Fruit fly (Drosophila melanogaster) whole organism, embryonic: ENCODE data around the gene PH4alphaNE3.

ENCODE experiments used
- ATbp ChIP-seq: fragments of 200-800 bp; sonication (Bioruptor generic); optimal IDR thresholded peaks from 2 replicates; lab custom pipeline; 2017; ENCODE audit warnings: missing biosample characterization, mild to moderate bottlenecking, missing genetic modification characterization, missing genetic modification reagents
- BEAF-32 ChIP-seq: fragments of 200-800 bp; sonication (Bioruptor generic); optimal IDR thresholded peaks from 3 replicates; lab custom pipeline; 2017; ENCODE audit warnings: missing biosample characterization, missing genetic modification characterization, mild to moderate bottlenecking, moderate library complexity, missing genetic modification reagents
- CG10267 ChIP-seq: fragments of 200-800 bp; sonication (Bioruptor generic); optimal IDR thresholded peaks from 2 replicates; lab custom pipeline; 2018; ENCODE audit warnings: missing biosample characterization, mild to moderate bottlenecking, missing genetic modification characterization, moderate library complexity
- CG10462 ChIP-seq: fragments of 200-800 bp; sonication (Bioruptor generic); optimal IDR thresholded peaks from 2 replicates; lab custom pipeline; 2016; ENCODE audit warnings: missing biosample characterization, missing genetic modification characterization
- CG10979 ChIP-seq: fragments of 200-800 bp; sonication (Bioruptor generic); optimal IDR thresholded peaks from 2 replicates; lab custom pipeline; 2018; ENCODE audit warnings: missing biosample characterization, mild to moderate bottlenecking, missing genetic modification characterization, moderate library complexity
- CG13894 ChIP-seq: fragments of 200-800 bp; sonication (Bioruptor generic); optimal IDR thresholded peaks from 3 replicates; lab custom pipeline; 2018; ENCODE audit warnings: missing biosample characterization, mild to moderate bottlenecking, missing genetic modification characterization, moderate library complexity
- CG15514 ChIP-seq: fragments of 200-800 bp; sonication (Bioruptor generic); optimal IDR thresholded peaks from 3 replicates; lab custom pipeline; 2017; ENCODE audit warnings: missing biosample characterization, missing genetic modification characterization, mild to moderate bottlenecking, moderate library complexity, missing genetic modification reagents
- CG1603 ChIP-seq: fragments of 200-800 bp; sonication (Bioruptor generic); optimal IDR thresholded peaks from 2 replicates; lab custom pipeline; 2019; ENCODE audit warnings: missing biosample characterization, mild to moderate bottlenecking, missing genetic modification characterization, moderate library complexity
- CG30020 ChIP-seq: fragments of 200-800 bp; optimal IDR thresholded peaks from 2 replicates; lab custom pipeline; 2019; ENCODE audit warnings: missing biosample characterization, mild to moderate bottlenecking, missing genetic modification characterization, moderate library complexity
- CG32532 ChIP-seq: fragments of 200-800 bp; sonication (Bioruptor generic); IDR thresholded peaks from 2 replicates; pipeline ENCODE4 v1.3.6; 2022; ENCODE audit warnings: missing biosample characterization, missing genetic modification characterization
- CG34422 ChIP-seq: fragments of 200-800 bp; sonication (Bioruptor generic); IDR thresholded peaks from 3 replicates; pipeline ENCODE4 v1.3.6; 2022; ENCODE audit warnings: missing biosample characterization, missing genetic modification characterization
- CG4854 ChIP-seq: fragments of 200-800 bp; sonication (Bioruptor generic); optimal IDR thresholded peaks from 2 replicates; lab custom pipeline; 2016; ENCODE audit warnings: missing biosample characterization, missing genetic modification characterization, inconsistent platforms
- CG5245 ChIP-seq: fragments of 200-800 bp; sonication (Bioruptor generic); optimal IDR thresholded peaks from 3 replicates; lab custom pipeline; 2016; ENCODE audit warnings: missing biosample characterization, missing genetic modification characterization
- CG6175 ChIP-seq: fragments of 200-800 bp; sonication (Bioruptor generic); IDR thresholded peaks from 3 replicates; pipeline ENCODE4 v1.3.6; 2022; ENCODE audit warnings: missing biosample characterization, missing genetic modification characterization
- CG6791 ChIP-seq: fragments of 200-800 bp; sonication (Bioruptor generic); IDR thresholded peaks from 3 replicates; pipeline ENCODE4 v1.3.6; 2022; ENCODE audit warnings: missing biosample characterization, missing genetic modification characterization; ENCODE audit not compliant: partially characterized antibody
- CG7928 ChIP-seq: fragments of 200-800 bp; sonication (Bioruptor generic); optimal IDR thresholded peaks from 2 replicates; lab custom pipeline; 2017; ENCODE audit warnings: missing biosample characterization, mild to moderate bottlenecking, missing genetic modification characterization
- CG8388 ChIP-seq: fragments of 200-800 bp; sonication (Bioruptor generic); optimal IDR thresholded peaks from 2 replicates; lab custom pipeline; 2019; ENCODE audit warnings: missing biosample characterization, mild to moderate bottlenecking, missing genetic modification characterization, moderate library complexity
- Chrac-16 ChIP-seq: fragments of 200-800 bp; sonication (Bioruptor generic); optimal IDR thresholded peaks from 3 replicates; lab custom pipeline; 2016; ENCODE audit warnings: missing biosample characterization, missing genetic modification characterization
- CoRest ChIP-seq: fragments of 200-800 bp; sonication (Bioruptor generic); optimal IDR thresholded peaks from 3 replicates; lab custom pipeline; 2018; ENCODE audit warnings: missing biosample characterization, mild to moderate bottlenecking, missing genetic modification characterization, moderate library complexity
- Dek ChIP-seq: fragments of 200-800 bp; sonication (Bioruptor generic); optimal IDR thresholded peaks from 3 replicates; lab custom pipeline; 2019; ENCODE audit warnings: missing biosample characterization, mild to moderate bottlenecking, missing genetic modification characterization, moderate library complexity
- Dp ChIP-seq: fragments of 200-800 bp; sonication (Bioruptor generic); optimal IDR thresholded peaks from 2 replicates; lab custom pipeline; 2018; ENCODE audit warnings: missing biosample characterization, mild to moderate bottlenecking, missing genetic modification characterization, moderate library complexity
- Ets65A ChIP-seq: fragments of 200-800 bp; sonication (Bioruptor generic); peaks from one replicate; lab custom pipeline; 2016; ENCODE audit warnings: missing biosample characterization, missing genetic modification characterization
- Gug ChIP-seq: fragments of 200-800 bp; sonication (Bioruptor generic); IDR thresholded peaks from 4 replicates; pipeline ENCODE4 v1.3.6; 2022; ENCODE audit warnings: missing biosample characterization, missing genetic modification characterization
- Kr ChIP-seq: fragments of 200-800 bp; sonication (Bioruptor generic); optimal IDR thresholded peaks from 2 replicates; lab custom pipeline; 2017; ENCODE audit warnings: missing biosample characterization, mild to moderate bottlenecking, missing genetic modification characterization
- Med ChIP-seq: fragments of 200-800 bp; sonication (Bioruptor generic); peaks from one replicate; lab custom pipeline; 2016; ENCODE audit warnings: missing biosample characterization, missing genetic modification characterization, mild to moderate bottlenecking, inconsistent platforms, moderate library complexity
- Myb ChIP-seq: fragments of 200-800 bp; sonication (Bioruptor generic); optimal IDR thresholded peaks from 2 replicates; lab custom pipeline; 2016; ENCODE audit warnings: missing biosample characterization, missing genetic modification characterization
- NFAT ChIP-seq: fragments of 200-800 bp; sonication (Bioruptor generic); IDR thresholded peaks from 2 replicates; pipeline ENCODE4 v1.3.6; 2022; ENCODE audit warnings: missing biosample characterization, missing genetic modification characterization
- Pdp1 ChIP-seq, 2 experiments: fragments of 200-800 bp; sonication (Bioruptor generic); optimal IDR thresholded peaks; 3 replicates each; lab custom pipeline; 2016; ENCODE audit warnings: missing biosample characterization in 2 of 2, missing genetic modification characterization in 2 of 2, mild to moderate bottlenecking in 1 of 2, moderate library complexity in 1 of 2
- Poxn ChIP-seq: fragments of 200-800 bp; sonication (Bioruptor generic); IDR thresholded peaks from 2 replicates; pipeline ENCODE4 v1.3.6; 2022; ENCODE audit warnings: missing biosample characterization, missing genetic modification characterization
- Ravus ChIP-seq: fragments of 200-800 bp; sonication (Bioruptor generic); IDR thresholded peaks from 2 replicates; pipeline ENCODE4 v1.3.6; 2022; ENCODE audit warnings: missing biosample characterization, missing genetic modification characterization
- Six4 ChIP-seq: fragments of 200-800 bp; sonication (Bioruptor generic); optimal IDR thresholded peaks from 2 replicates; lab custom pipeline; 2016; ENCODE audit warnings: missing biosample characterization, missing genetic modification characterization
- Sry-δ ChIP-seq: fragments of 200-800 bp; sonication (Bioruptor generic); optimal IDR thresholded peaks from 2 replicates; lab custom pipeline; 2016; ENCODE audit warnings: missing biosample characterization, missing genetic modification characterization
- Trl ChIP-seq, 3 experiments: fragments of >200 bp in 2 of 3; fragments of 200-800 bp in 1 of 3; sonication (Bioruptor generic) in 1 of 3; optimal IDR thresholded peaks; 2 replicates in 1 of 3; 3 replicates in 2 of 3; lab custom pipeline; 2016 to 2017; ENCODE audit warnings: missing biosample characterization in 1 of 3, missing genetic modification characterization in 1 of 3
- amos ChIP-seq: fragments of 200-800 bp; sonication (Bioruptor generic); IDR thresholded peaks from 2 replicates; pipeline ENCODE4 v1.3.6; 2022; ENCODE audit warnings: missing biosample characterization, missing genetic modification characterization; ENCODE audit not compliant: partially characterized antibody
- bowl ChIP-seq: fragments of 200-800 bp; sonication (Bioruptor generic); IDR thresholded peaks from 2 replicates; pipeline ENCODE4 v1.3.6; 2022; ENCODE audit warnings: missing biosample characterization, missing genetic modification characterization
- br ChIP-seq: fragments of >200 bp; optimal IDR thresholded peaks from 2 replicates; lab custom pipeline; 2017
- chn ChIP-seq: fragments of 200-800 bp; sonication (Bioruptor generic); optimal IDR thresholded peaks from 2 replicates; lab custom pipeline; 2016; ENCODE audit warnings: missing biosample characterization, missing genetic modification characterization
- cwo ChIP-seq: fragments of 200-800 bp; sonication (Bioruptor generic); optimal IDR thresholded peaks from 3 replicates; lab custom pipeline; 2017; ENCODE audit warnings: missing biosample characterization, missing genetic modification characterization, mild to moderate bottlenecking, moderate library complexity, missing genetic modification reagents
- fru ChIP-seq: fragments of >200 bp; optimal IDR thresholded peaks from 2 replicates; lab custom pipeline; 2017
- grau ChIP-seq: fragments of 200-800 bp; optimal IDR thresholded peaks from 3 replicates; lab custom pipeline; 2019; ENCODE audit warnings: missing biosample characterization, mild to moderate bottlenecking, missing genetic modification characterization, moderate library complexity
- grn ChIP-seq: fragments of 200-800 bp; sonication (Bioruptor generic); optimal IDR thresholded peaks from 3 replicates; lab custom pipeline; 2017; ENCODE audit warnings: missing biosample characterization, missing genetic modification characterization
- hbn ChIP-seq: fragments of 200-800 bp; sonication (Bioruptor generic); IDR thresholded peaks from 2 replicates; pipeline ENCODE4 v1.3.6; 2022; ENCODE audit warnings: missing biosample characterization, missing genetic modification characterization; ENCODE audit not compliant: partially characterized antibody
- mam ChIP-seq: fragments of 200-800 bp; sonication (Bioruptor generic); optimal IDR thresholded peaks from 3 replicates; lab custom pipeline; 2016; ENCODE audit warnings: missing biosample characterization, missing genetic modification characterization
- pan ChIP-seq, 4 experiments: fragments of >200 bp in 3 of 4; fragments of 200-800 bp in 1 of 4; sonication (Bioruptor generic) in 1 of 4; optimal IDR thresholded peaks in 3 of 4; IDR thresholded peaks in 1 of 4; 2 replicates each; pipeline versions ENCODE4 v1.3.6 to Lab custom; 2017 to 2022; ENCODE audit warnings: missing biosample characterization in 2 of 4, missing genetic modification characterization in 2 of 4, mixed read lengths in 1 of 4
- pros ChIP-seq: fragments of 200-800 bp; sonication (Bioruptor generic); optimal IDR thresholded peaks from 3 replicates; lab custom pipeline; 2019; ENCODE audit warnings: missing biosample characterization, mild to moderate bottlenecking, missing genetic modification characterization, moderate library complexity
- pzg ChIP-seq: fragments of 200-800 bp; sonication (Bioruptor generic); optimal IDR thresholded peaks from 3 replicates; lab custom pipeline; 2018; ENCODE audit warnings: missing biosample characterization, mild to moderate bottlenecking, missing genetic modification characterization, moderate library complexity
- rib ChIP-seq: fragments of 200-800 bp; sonication (Bioruptor generic); IDR thresholded peaks from 2 replicates; pipeline ENCODE4 v1.3.6; 2022; ENCODE audit warnings: missing biosample characterization, missing genetic modification characterization
- stwl ChIP-seq: fragments of 200-800 bp; sonication (Bioruptor generic); optimal IDR thresholded peaks from 3 replicates; lab custom pipeline; 2018; ENCODE audit warnings: missing biosample characterization, mild to moderate bottlenecking, missing genetic modification characterization, moderate library complexity

PH4alphaNE3 gene

DNA sequence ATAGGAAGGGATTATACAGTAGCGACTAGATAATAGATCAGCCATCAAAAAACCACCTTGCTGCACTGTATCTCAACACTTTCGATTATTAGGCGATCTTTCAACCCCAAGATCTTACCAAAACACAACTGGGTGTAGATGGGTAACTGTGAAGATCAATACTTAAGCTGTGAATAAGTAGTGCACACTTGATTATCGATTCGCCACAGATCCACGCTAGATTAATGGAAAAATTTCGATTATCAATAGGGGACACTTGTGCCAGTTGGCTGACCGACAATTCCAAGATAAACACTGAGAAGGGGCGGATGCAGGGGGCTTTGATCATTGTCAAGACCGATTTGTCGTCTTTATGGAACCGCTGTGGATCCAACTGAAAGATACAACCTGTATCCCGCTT lies 24.9 kb upstream of the PH4alphaNE3 start, which contains the start of gene CG9702:
CG9702 (plus strand) TSS at position 301 of the 400 bp plus-strand sequence.
- TF ChIP-seq CoRest (no peak), pan (optimal IDR thresholded peaks at IDR 0.05; lab: Kevin White, UChicago) (no peak), pan (GFP tag; optimal IDR thresholded peaks at IDR 0.05 in 1 of 2, IDR thresholded peaks at IDR 0.05 in 1 of 2) (peak in 1 of 2 experiments; percentile 13), Kr (GFP tag; lab: Kevin White, UChicago) (no peak), CG7928 (GFP tag; lab: Kevin White, UChicago) (no peak), ATbp (GFP tag; lab: Kevin White, UChicago) (peak; percentile 37), amos (GFP tag; lab: Robert Waterston, UW) (no peak), Ets65A (GFP tag; lab: Kevin White, UChicago) (peak; percentile 38), mam (GFP tag; lab: Kevin White, UChicago) (no peak), BEAF-32 (no peak), CG32532 (no peak), CG10979 (tag; lab: Kevin White, UChicago) (no peak), NFAT (GFP tag; lab: Robert Waterston, UW) (no peak)
- TF ChIP-seq, all 482 proteins: peak for 3

DNA sequence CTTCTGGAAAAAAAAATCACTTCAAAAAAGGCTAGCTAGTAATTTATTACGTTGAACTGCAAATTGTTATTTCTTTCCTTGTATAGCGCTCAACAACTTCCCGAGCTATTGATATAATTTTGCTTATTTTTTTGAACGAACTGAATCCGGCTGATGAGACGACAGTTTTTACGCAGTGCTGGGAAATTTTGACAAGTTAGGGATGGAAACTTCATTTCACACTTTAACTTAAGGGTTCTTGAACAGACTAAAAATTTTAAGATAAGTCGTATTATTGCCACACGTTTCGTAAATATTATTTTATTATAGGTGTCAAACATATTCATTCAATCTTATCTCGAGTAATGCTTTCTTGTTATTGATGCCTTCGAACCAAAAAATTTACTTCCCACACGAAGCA lies 20.4 kb upstream of the PH4alphaNE3 start, which contains the start of gene Rpt6R:
Rpt6R (minus strand) TSS at position 156 of the 400 bp plus-strand sequence.
- TF ChIP-seq cwo (GFP tag; lab: Kevin White, UChicago) (no peak), CG7928 (GFP tag; lab: Kevin White, UChicago) (peak; percentile 75), Dp (no peak), Sry-δ (peak; percentile 11), fru (no peak), Ravus (GFP tag; lab: Robert Waterston, UW) (no peak), Poxn (GFP tag; lab: Robert Waterston, UW) (no peak), CG6791 (GFP tag; lab: Robert Waterston, UW) (no peak), CG4854 (GFP tag; lab: Kevin White, UChicago) (no peak), CG1603 (tag; lab: Kevin White, UChicago) (no peak), stwl (tag; lab: Kevin White, UChicago) (peak; percentile 8), CG10267 (tag; lab: Kevin White, UChicago) (peak; percentile 12), hbn (no peak), chn (GFP tag; lab: Kevin White, UChicago) (no peak), br (lab: Kevin White, UChicago) (no peak), rib (GFP tag; lab: Robert Waterston, UW) (no peak), CG15514 (GFP tag; lab: Kevin White, UChicago) (peak; percentile 97), grau (no peak), Myb (GFP tag; lab: Kevin White, UChicago) (peak; percentile 17), pzg (peak; percentile 20), CG5245 (no peak), CG6175 (GFP tag; lab: Robert Waterston, UW) (no peak), Gug (GFP tag; lab: Robert Waterston, UW) (no peak), BEAF-32 (peak; percentile 0), CG30020 (tag; lab: Kevin White, UChicago) (no peak)

DNA sequence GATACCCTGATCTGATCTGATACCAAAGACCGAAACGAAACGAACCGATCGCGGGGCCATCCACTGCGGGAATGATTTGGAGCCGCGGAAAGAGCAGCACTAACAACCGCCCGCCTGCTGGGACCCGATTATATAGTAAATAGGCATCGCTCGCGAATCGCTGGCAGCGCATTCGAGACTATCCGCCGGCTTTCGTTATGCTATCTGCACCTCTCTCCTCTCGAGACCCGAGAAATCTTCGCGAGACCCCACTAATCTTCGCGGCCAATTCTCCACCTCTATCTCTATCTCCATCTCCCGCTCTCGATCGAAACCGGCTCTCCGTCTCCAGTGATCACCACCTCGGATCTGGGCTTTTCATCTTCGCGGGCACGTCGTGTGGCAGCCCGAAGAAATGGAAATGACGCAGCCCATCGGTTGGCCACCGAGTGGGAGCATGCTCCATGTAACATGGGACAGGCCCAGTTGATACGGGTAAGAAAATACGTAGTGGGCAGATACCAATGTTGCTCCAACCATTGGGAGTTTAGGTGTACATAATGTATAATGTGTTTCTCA lies 16.7 kb upstream of the PH4alphaNE3 start, which contains the start of gene CG9717:
CG9717 (minus strand) TSS at position 107 of the 558 bp plus-strand sequence.
- TF ChIP-seq Trl (optimal IDR thresholded peaks at IDR 0.05; lab: Kevin White, UChicago) (peak; percentile 15 to 32), Trl (GFP tag; optimal IDR thresholded peaks at IDR 0.05; lab: Kevin White, UChicago) (no peak), pros (GFP tag; lab: Kevin White, UChicago) (peak; percentile 29), CG34422 (no peak), Dek (no peak), CG13894 (peak; percentile 94), CG10462 (GFP tag; lab: Kevin White, UChicago) (no peak), CG5245 (no peak), Chrac-16 (no peak), CG8388 (GFP tag; lab: Kevin White, UChicago) (no peak), Pdp1 (GFP tag; optimal IDR thresholded peaks at IDR 0.05; lab: Kevin White, UChicago) (peak in 1 of 2 experiments; percentile 9), bowl (GFP tag; lab: Robert Waterston, UW) (no peak), Six4 (GFP tag; lab: Kevin White, UChicago) (no peak), Med (GFP tag; lab: Kevin White, UChicago) (peak; percentile 55), grn (GFP tag; lab: Kevin White, UChicago) (peak; percentile 13)
